Fruit fly (Drosophila melanogaster) whole organism, wandering third instar larva: ENCODE results near the gene Xpac.
A peak's percentile ranks its signal among the peaks of the same experiment; 100 is the strongest.

ENCODE experiments used
- Abd-B ChIP-seq: fragments of >200 bp; optimal IDR thresholded peaks from 2 replicates; lab custom pipeline; 2017; ENCODE audit warnings: missing biosample characterization, missing genetic modification characterization
- CG32264 ChIP-seq: fragments of 200-800 bp; sonication (Bioruptor generic); optimal IDR thresholded peaks from 2 replicates; lab custom pipeline; 2016; ENCODE audit warnings: missing biosample characterization, missing genetic modification characterization
- CG9705 ChIP-seq: fragments of 200-800 bp; sonication (Bioruptor generic); optimal IDR thresholded peaks from 2 replicates; lab custom pipeline; 2018; ENCODE audit warnings: missing biosample characterization, mild to moderate bottlenecking, missing genetic modification characterization
- CrebA ChIP-seq: fragments of 200-800 bp; sonication (Bioruptor generic); optimal IDR thresholded peaks from 2 replicates; lab custom pipeline; 2016; ENCODE audit warnings: missing biosample characterization, mild to moderate bottlenecking, missing genetic modification characterization, borderline replicate concordance
- Dfd ChIP-seq: fragments of >200 bp; optimal IDR thresholded peaks from 2 replicates; lab custom pipeline; 2017; ENCODE audit warnings: missing biosample characterization, missing genetic modification characterization
- GATAd ChIP-seq: sonication (Bioruptor generic); optimal IDR thresholded peaks from 2 replicates; lab custom pipeline; 2016; ENCODE audit warnings: missing biosample characterization, missing genetic modification characterization
- HLH106 ChIP-seq: fragments of 200-800 bp; optimal IDR thresholded peaks from 3 replicates; lab custom pipeline; 2019; ENCODE audit warnings: missing biosample characterization, mild to moderate bottlenecking, missing genetic modification characterization, moderate library complexity
- Hnf4 ChIP-seq: fragments of 200-800 bp; sonication (Bioruptor generic); optimal IDR thresholded peaks from 2 replicates; lab custom pipeline; 2016; ENCODE audit warnings: missing biosample characterization, mild to moderate bottlenecking, missing genetic modification characterization
- Hr78 ChIP-seq: fragments of >200 bp; optimal IDR thresholded peaks from 2 replicates; lab custom pipeline; 2017; ENCODE audit warnings: missing biosample characterization, missing genetic modification characterization
- Hr83 ChIP-seq: fragments of 200-300 bp; sonication (Bioruptor generic); optimal IDR thresholded peaks from 2 replicates; lab custom pipeline; 2016; ENCODE audit warnings: missing biosample characterization, mild to moderate bottlenecking, missing genetic modification characterization, moderate library complexity; ENCODE audit not compliant: poor library complexity, severe bottlenecking
- Jra ChIP-seq: sonication (Bioruptor generic); optimal IDR thresholded peaks from 2 replicates; lab custom pipeline; 2016; ENCODE audit warnings: missing biosample characterization, missing genetic modification characterization
- Myc ChIP-seq: fragments of >200 bp; optimal IDR thresholded peaks from 2 replicates; lab custom pipeline; 2017
- N ChIP-seq: fragments of >200 bp; optimal IDR thresholded peaks from 2 replicates; lab custom pipeline; 2018; ENCODE audit warnings: missing biosample characterization, missing external identifiers, missing genetic modification characterization
- OdsH ChIP-seq: fragments of 200-800 bp; sonication (Bioruptor generic); optimal IDR thresholded peaks from 2 replicates; lab custom pipeline; 2016; ENCODE audit warnings: missing biosample characterization, mild to moderate bottlenecking, missing genetic modification characterization
- Rel ChIP-seq, 2 experiments: fragments of 200-800 bp; sonication (Bioruptor generic) in 1 of 2; optimal IDR thresholded peaks; 2 replicates in 1 of 2; 3 replicates in 1 of 2; lab custom pipeline; 2016 to 2019; ENCODE audit warnings: mild to moderate bottlenecking in 2 of 2, missing biosample characterization in 2 of 2, missing genetic modification characterization in 2 of 2, moderate library complexity in 1 of 2
- Sp1 ChIP-seq: fragments of 200-800 bp; sonication (Bioruptor generic); optimal IDR thresholded peaks from 3 replicates; lab custom pipeline; 2019; ENCODE audit warnings: missing biosample characterization, mild to moderate bottlenecking, missing genetic modification characterization, moderate library complexity
- Vsx2 ChIP-seq: fragments of 200-300, 225-300 bp; sonication (Bioruptor generic); optimal IDR thresholded peaks from 2 replicates; lab custom pipeline; 2018; ENCODE audit warnings: missing biosample characterization, missing genetic modification characterization; ENCODE audit not compliant: partially characterized antibody
- br ChIP-seq: fragments of 200-800 bp; sonication (Bioruptor generic); optimal IDR thresholded peaks from 2 replicates; lab custom pipeline; 2016; ENCODE audit warnings: missing biosample characterization, missing genetic modification characterization
- brk ChIP-seq: fragments of 200-800 bp; sonication (Bioruptor generic); optimal IDR thresholded peaks from 2 replicates; lab custom pipeline; 2016; ENCODE audit warnings: missing biosample characterization, mild to moderate bottlenecking, missing genetic modification characterization
- dl ChIP-seq, 2 experiments: fragments of 175-275, 200-275 bp in 1 of 2; fragments of 200-275 bp in 1 of 2; sonication (Bioruptor generic); optimal IDR thresholded peaks; lab custom pipeline; 2018; ENCODE audit warnings: mild to moderate bottlenecking in 2 of 2, missing biosample characterization in 2 of 2, missing genetic modification characterization in 2 of 2, moderate library complexity in 2 of 2; ENCODE audit not compliant: partially characterized antibody in 2 of 2, insufficient read depth in 1 of 2
- dmrt93B ChIP-seq: fragments of 200-800 bp; sonication (Bioruptor generic); optimal IDR thresholded peaks from 2 replicates; lab custom pipeline; 2018; ENCODE audit warnings: missing biosample characterization, mild to moderate bottlenecking, missing genetic modification characterization
- dsf ChIP-seq: sonication (Bioruptor generic); optimal IDR thresholded peaks from 2 replicates; lab custom pipeline; 2016; ENCODE audit warnings: missing biosample characterization, missing genetic modification characterization, borderline replicate concordance
- ey ChIP-seq: fragments of 200-800 bp; sonication (Bioruptor generic); optimal IDR thresholded peaks from 2 replicates; lab custom pipeline; 2016; ENCODE audit warnings: missing biosample characterization, missing genetic modification characterization
- foxo ChIP-seq, 2 experiments: fragments of 200-800 bp; sonication (Bioruptor generic); optimal IDR thresholded peaks; 2 replicates in 1 of 2; 3 replicates in 1 of 2; lab custom pipeline; 2016 to 2017; ENCODE audit warnings: missing biosample characterization in 2 of 2, missing genetic modification characterization in 2 of 2
- fru ChIP-seq: fragments of 200-800 bp; sonication (Bioruptor generic); optimal IDR thresholded peaks from 3 replicates; lab custom pipeline; 2016; ENCODE audit warnings: missing biosample characterization, mild to moderate bottlenecking, missing genetic modification characterization
- h ChIP-seq: fragments of 200-800 bp; sonication (Bioruptor generic); optimal IDR thresholded peaks from 3 replicates; lab custom pipeline; 2016; ENCODE audit warnings: missing biosample characterization, mild to moderate bottlenecking, missing genetic modification characterization
- jim ChIP-seq: fragments of 175-275, 200-325 bp; sonication (Bioruptor generic); optimal IDR thresholded peaks from 2 replicates; lab custom pipeline; 2016; ENCODE audit warnings: missing biosample characterization, mild to moderate bottlenecking, missing genetic modification characterization
- lola ChIP-seq: fragments of >200 bp; optimal IDR thresholded peaks from 2 replicates; lab custom pipeline; 2017; ENCODE audit warnings: missing biosample characterization, missing genetic modification characterization
- psq ChIP-seq: fragments of 200-800 bp; sonication (Bioruptor generic); optimal IDR thresholded peaks from 3 replicates; lab custom pipeline; 2017; ENCODE audit warnings: missing biosample characterization, mild to moderate bottlenecking, missing genetic modification characterization, moderate library complexity
- rgr ChIP-seq: fragments of 200-800 bp; sonication (Bioruptor generic); optimal IDR thresholded peaks from 3 replicates; lab custom pipeline; 2016; ENCODE audit warnings: missing biosample characterization, mild to moderate bottlenecking, missing genetic modification characterization
- sage ChIP-seq: fragments of 200-800 bp; sonication (Bioruptor generic); optimal IDR thresholded peaks from 2 replicates; lab custom pipeline; 2016; ENCODE audit warnings: missing biosample characterization, mild to moderate bottlenecking, missing genetic modification characterization
- sv ChIP-seq: fragments of 200-800 bp; sonication (Bioruptor generic); optimal IDR thresholded peaks from 3 replicates; lab custom pipeline; 2016; ENCODE audit warnings: missing biosample characterization, missing genetic modification characterization
- tai ChIP-seq: sonication (Bioruptor generic); optimal IDR thresholded peaks from 2 replicates; lab custom pipeline; 2016; ENCODE audit warnings: missing biosample characterization, missing genetic modification characterization
- usp ChIP-seq: fragments of >200 bp; optimal IDR thresholded peaks from 2 replicates; lab custom pipeline; 2017; ENCODE audit warnings: missing biosample characterization, missing genetic modification characterization
- woc ChIP-seq: sonication (Bioruptor generic); optimal IDR thresholded peaks from 2 replicates; lab custom pipeline; 2016; ENCODE audit warnings: missing biosample characterization, mild to moderate bottlenecking, missing genetic modification characterization

Xpac gene

dm6 chrX:4107261-4108113, 3.5 kb upstream of the Xpac start:
- TF ChIP-seq Rel (GFP tag; optimal IDR thresholded peaks at IDR 0.05; lab: Kevin White, UChicago) (no peak), Rel (tag; optimal IDR thresholded peaks at IDR 0.05; lab: Kevin White, UChicago) (peak; percentile 72), lola (GFP tag; lab: Kevin White, UChicago) (no peak), foxo (GFP tag; optimal IDR thresholded peaks at IDR 0.05; lab: Kevin White, UChicago) (peak in 1 of 2 experiments; percentile 12), dl (GFP tag; optimal IDR thresholded peaks at IDR 0.05; lab: Kevin White, UChicago; ENCODE audit: insufficient read depth in 1 of 2, partially characterized antibody in 2 of 2) (no peak), psq (GFP tag; lab: Kevin White, UChicago) (peak; percentile 91), jim (GFP tag; lab: Kevin White, UChicago) (no peak), GATAd (no peak), Sp1 (GFP tag; lab: Kevin White, UChicago) (no peak), Dfd (no peak), sv (GFP tag; lab: Kevin White, UChicago) (no peak), rgr (GFP tag; lab: Kevin White, UChicago) (no peak), OdsH (GFP tag; lab: Kevin White, UChicago) (no peak), Vsx2 (no peak), usp (GFP tag; lab: Kevin White, UChicago) (no peak), HLH106 (tag; lab: Kevin White, UChicago) (no peak), CG9705 (no peak), Abd-B (no peak)
- TF ChIP-seq, all 38 proteins: peak for 3

- TF ChIP-seq sv (GFP tag; lab: Kevin White, UChicago) = no peak
- TF ChIP-seq sage (GFP tag; lab: Kevin White, UChicago) = no peak
- peak; percentile 69 for TF ChIP-seq ey (GFP tag; lab: Kevin White, UChicago)
- no peak for TF ChIP-seq Myc (lab: Kevin White, UChicago)
- TF ChIP-seq CrebA (GFP tag; lab: Kevin White, UChicago) = no peak
- TF ChIP-seq br (GFP tag; lab: Kevin White, UChicago) = peak; percentile 49
- no peak for TF ChIP-seq Dfd
- no peak for TF ChIP-seq Hr83
- TF ChIP-seq OdsH (GFP tag; lab: Kevin White, UChicago) = peak; percentile 68
- peak; percentile 74 for TF ChIP-seq fru (GFP tag; lab: Kevin White, UChicago)
- no peak for TF ChIP-seq brk (GFP tag; lab: Kevin White, UChicago)
- peak; percentile 75 for TF ChIP-seq HLH106 (tag; lab: Kevin White, UChicago)
- TF ChIP-seq woc (GFP tag; lab: Kevin White, UChicago) = peak; percentile 73
- TF ChIP-seq Hnf4 = peak; percentile 26
- peak in 1 of 2 experiments; percentile 74 for TF ChIP-seq foxo (GFP tag; optimal IDR thresholded peaks at IDR 0.05; lab: Kevin White, UChicago)
- TF ChIP-seq psq (GFP tag; lab: Kevin White, UChicago) = no peak
- TF ChIP-seq dsf (GFP tag; lab: Kevin White, UChicago) = no peak
- peak; percentile 69 for TF ChIP-seq rgr (GFP tag; lab: Kevin White, UChicago)
- TF ChIP-seq CG9705 = peak; percentile 17
- TF ChIP-seq tai (GFP tag; lab: Kevin White, UChicago) = no peak
- peak; percentile 75 for TF ChIP-seq Sp1 (GFP tag; lab: Kevin White, UChicago)
- TF ChIP-seq h (GFP tag; lab: Kevin White, UChicago) = peak; percentile 55
- TF ChIP-seq CG32264 = no peak
- no peak for TF ChIP-seq Jra (GFP tag; lab: Kevin White, UChicago)
- TF ChIP-seq N = no peak
- TF ChIP-seq dl (GFP tag; optimal IDR thresholded peaks at IDR 0.05; lab: Kevin White, UChicago; ENCODE audit: insufficient read depth in 1 of 2, partially characterized antibody in 2 of 2) = no peak
- TF ChIP-seq Hr78 (GFP tag; lab: Kevin White, UChicago) = no peak
- peak; percentile 58 for TF ChIP-seq dmrt93B
Measured at dm6 chrX:4106756-4107155, 2.8 kb upstream of the Xpac start.

DNA sequence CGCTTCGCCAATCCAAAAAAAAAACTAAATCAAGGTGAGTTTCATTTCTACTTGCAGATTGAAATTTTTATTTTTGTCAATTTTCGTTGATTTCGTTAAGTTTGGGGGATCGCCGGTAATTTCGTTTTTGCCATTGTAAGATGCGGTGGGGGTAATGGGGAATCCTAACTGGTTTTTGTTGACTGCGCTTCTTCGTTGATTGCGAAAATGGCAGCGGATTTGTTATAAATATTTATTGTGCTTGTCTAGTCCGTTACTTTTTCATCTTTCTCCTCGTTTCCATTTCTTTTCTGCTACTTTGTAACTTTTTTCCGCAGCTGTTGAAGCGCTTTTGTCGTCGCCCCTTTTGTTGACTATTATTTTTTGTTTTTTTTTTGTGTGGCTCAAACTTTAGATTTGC, 2.2 kb upstream of the Xpac start:
- TF ChIP-seq Rel (GFP tag; optimal IDR thresholded peaks at IDR 0.05; lab: Kevin White, UChicago) (no peak), Rel (tag; optimal IDR thresholded peaks at IDR 0.05; lab: Kevin White, UChicago) (peak; percentile 21), dmrt93B (no peak)
